Worm (Caenorhabditis elegans) whole organism, midembryonic: ENCODE measurements around the gene dbl-1.

Source experiments
- T22C8.4 ChIP-seq: fragments of 200-800 bp; sonication (Bioruptor generic); IDR thresholded peaks from 2 replicates; pipeline ENCODE4 v1.3.6; 2022; ENCODE audit warnings: missing genetic modification characterization, missing compliant biosample characterization
- cog-1 ChIP-seq: sonication (generic microtip); optimal IDR thresholded peaks from 2 replicates; lab custom pipeline; 2016; ENCODE audit warnings: missing genetic modification characterization, missing compliant biosample characterization
- flt-1 ChIP-seq: fragments of 200-800 bp; sonication (Bioruptor generic); IDR thresholded peaks from 2 replicates; pipeline ENCODE4 v1.3.6; 2022; ENCODE audit warnings: missing genetic modification characterization, missing compliant biosample characterization
- klf-2 ChIP-seq: fragments of 200-800 bp; sonication (Bioruptor generic); conservative IDR thresholded peaks from 2 replicates; pipeline ENCODE4 v1.3.6; 2022; ENCODE audit warnings: missing genetic modification reagents, missing genetic modification characterization, missing compliant biosample characterization
- med-1 ChIP-seq: sonication (generic microtip); optimal IDR thresholded peaks from 2 replicates; lab custom pipeline; 2017; ENCODE audit warnings: missing genetic modification characterization, mild to moderate bottlenecking, missing compliant biosample characterization, antibody characterized with exemption, missing genetic modification reagents; ENCODE audit not compliant: insufficient read depth
- ref-1 ChIP-seq: fragments of 200-800 bp; sonication (Bioruptor generic); conservative IDR thresholded peaks from 2 replicates; pipeline ENCODE4 v1.3.6; 2022; ENCODE audit warnings: missing genetic modification reagents, missing genetic modification characterization, missing compliant biosample characterization
- tab-1 ChIP-seq: fragments of 200-800 bp; sonication (Bioruptor generic); IDR thresholded peaks from 2 replicates; pipeline ENCODE4 v1.3.6; 2022; ENCODE audit warnings: missing genetic modification characterization, missing compliant biosample characterization

DNA sequence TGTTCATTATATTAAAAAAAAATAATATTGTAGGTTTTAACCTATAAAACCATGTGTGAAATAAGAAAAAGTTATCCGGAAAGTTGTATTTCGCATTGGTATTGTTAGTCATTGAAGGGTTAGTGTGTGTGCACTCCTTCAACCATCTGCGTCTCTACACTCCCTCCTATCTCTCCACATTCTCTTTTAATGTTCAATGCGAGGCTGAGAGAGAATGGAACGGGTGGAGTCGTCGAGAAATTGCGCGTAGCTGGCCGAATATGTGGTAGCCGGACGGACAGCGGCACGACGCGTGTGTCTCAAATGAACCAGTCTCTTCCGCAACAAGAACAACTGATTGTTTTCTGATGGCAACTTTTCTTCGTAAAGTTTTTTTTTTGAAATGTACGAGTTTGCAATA is 39.0 kb downstream of the dbl-1 start:
- TF ChIP-seq cog-1 (tag; lab: Kevin White, UChicago) (peak; percentile 65), flt-1 (GFP tag; lab: Robert Waterston, UW) (no peak), klf-2 (GFP tag; lab: Robert Waterston, UW) (no peak), med-1 (GFP tag; lab: Kevin White, UChicago) (no peak), T22C8.4 (GFP tag; lab: Robert Waterston, UW) (no peak), ref-1 (GFP tag; lab: Robert Waterston, UW) (no peak), tab-1 (GFP tag; lab: Robert Waterston, UW) (no peak)
